Fruit fly (Drosophila melanogaster) whole organism, wandering third instar larva: ENCODE results near the gene CG32679.

ENCODE experiments used
- Abd-B ChIP-seq: fragments of >200 bp; optimal IDR thresholded peaks from 2 replicates; lab custom pipeline; 2017; ENCODE audit warnings: missing biosample characterization, missing genetic modification characterization
- CG32264 ChIP-seq: fragments of 200-800 bp; sonication (Bioruptor generic); optimal IDR thresholded peaks from 2 replicates; lab custom pipeline; 2016; ENCODE audit warnings: missing biosample characterization, missing genetic modification characterization
- CG9705 ChIP-seq: fragments of 200-800 bp; sonication (Bioruptor generic); optimal IDR thresholded peaks from 2 replicates; lab custom pipeline; 2018; ENCODE audit warnings: missing biosample characterization, mild to moderate bottlenecking, missing genetic modification characterization
- CrebA ChIP-seq: fragments of 200-800 bp; sonication (Bioruptor generic); optimal IDR thresholded peaks from 2 replicates; lab custom pipeline; 2016; ENCODE audit warnings: missing biosample characterization, mild to moderate bottlenecking, missing genetic modification characterization, borderline replicate concordance
- Dfd ChIP-seq: fragments of >200 bp; optimal IDR thresholded peaks from 2 replicates; lab custom pipeline; 2017; ENCODE audit warnings: missing biosample characterization, missing genetic modification characterization
- Dif ChIP-seq: fragments of 200-275, 200-300 bp; sonication (Bioruptor generic); optimal IDR thresholded peaks from 2 replicates; lab custom pipeline; 2018; ENCODE audit warnings: missing biosample characterization, missing genetic modification characterization; ENCODE audit not compliant: partially characterized antibody
- GATAd ChIP-seq: sonication (Bioruptor generic); optimal IDR thresholded peaks from 2 replicates; lab custom pipeline; 2016; ENCODE audit warnings: missing biosample characterization, missing genetic modification characterization
- HLH106 ChIP-seq: fragments of 200-800 bp; optimal IDR thresholded peaks from 3 replicates; lab custom pipeline; 2019; ENCODE audit warnings: missing biosample characterization, mild to moderate bottlenecking, missing genetic modification characterization, moderate library complexity
- Hnf4 ChIP-seq: fragments of 200-800 bp; sonication (Bioruptor generic); optimal IDR thresholded peaks from 2 replicates; lab custom pipeline; 2016; ENCODE audit warnings: missing biosample characterization, mild to moderate bottlenecking, missing genetic modification characterization
- Hr78 ChIP-seq: fragments of >200 bp; optimal IDR thresholded peaks from 2 replicates; lab custom pipeline; 2017; ENCODE audit warnings: missing biosample characterization, missing genetic modification characterization
- Hr83 ChIP-seq: fragments of 200-300 bp; sonication (Bioruptor generic); optimal IDR thresholded peaks from 2 replicates; lab custom pipeline; 2016; ENCODE audit warnings: missing biosample characterization, mild to moderate bottlenecking, missing genetic modification characterization, moderate library complexity; ENCODE audit not compliant: poor library complexity, severe bottlenecking
- Jra ChIP-seq: sonication (Bioruptor generic); optimal IDR thresholded peaks from 2 replicates; lab custom pipeline; 2016; ENCODE audit warnings: missing biosample characterization, missing genetic modification characterization
- Mio ChIP-seq: sonication (Bioruptor generic); optimal IDR thresholded peaks from 2 replicates; lab custom pipeline; 2016; ENCODE audit warnings: missing biosample characterization, missing genetic modification characterization
- Myc ChIP-seq: fragments of >200 bp; optimal IDR thresholded peaks from 2 replicates; lab custom pipeline; 2017
- N ChIP-seq: fragments of >200 bp; optimal IDR thresholded peaks from 2 replicates; lab custom pipeline; 2018; ENCODE audit warnings: missing biosample characterization, missing external identifiers, missing genetic modification characterization
- OdsH ChIP-seq: fragments of 200-800 bp; sonication (Bioruptor generic); optimal IDR thresholded peaks from 2 replicates; lab custom pipeline; 2016; ENCODE audit warnings: missing biosample characterization, mild to moderate bottlenecking, missing genetic modification characterization
- Rel ChIP-seq, 2 experiments: fragments of 200-800 bp; sonication (Bioruptor generic) in 1 of 2; optimal IDR thresholded peaks; 2 replicates in 1 of 2; 3 replicates in 1 of 2; lab custom pipeline; 2016 to 2019; ENCODE audit warnings: mild to moderate bottlenecking in 2 of 2, missing biosample characterization in 2 of 2, missing genetic modification characterization in 2 of 2, moderate library complexity in 1 of 2
- Sp1 ChIP-seq: fragments of 200-800 bp; sonication (Bioruptor generic); optimal IDR thresholded peaks from 3 replicates; lab custom pipeline; 2019; ENCODE audit warnings: missing biosample characterization, mild to moderate bottlenecking, missing genetic modification characterization, moderate library complexity
- Vsx2 ChIP-seq: fragments of 200-300, 225-300 bp; sonication (Bioruptor generic); optimal IDR thresholded peaks from 2 replicates; lab custom pipeline; 2018; ENCODE audit warnings: missing biosample characterization, missing genetic modification characterization; ENCODE audit not compliant: partially characterized antibody
- br ChIP-seq: fragments of 200-800 bp; sonication (Bioruptor generic); optimal IDR thresholded peaks from 2 replicates; lab custom pipeline; 2016; ENCODE audit warnings: missing biosample characterization, missing genetic modification characterization
- brk ChIP-seq: fragments of 200-800 bp; sonication (Bioruptor generic); optimal IDR thresholded peaks from 2 replicates; lab custom pipeline; 2016; ENCODE audit warnings: missing biosample characterization, mild to moderate bottlenecking, missing genetic modification characterization
- dl ChIP-seq, 2 experiments: fragments of 175-275, 200-275 bp in 1 of 2; fragments of 200-275 bp in 1 of 2; sonication (Bioruptor generic); optimal IDR thresholded peaks; lab custom pipeline; 2018; ENCODE audit warnings: mild to moderate bottlenecking in 2 of 2, missing biosample characterization in 2 of 2, missing genetic modification characterization in 2 of 2, moderate library complexity in 2 of 2; ENCODE audit not compliant: partially characterized antibody in 2 of 2, insufficient read depth in 1 of 2
- dmrt93B ChIP-seq: fragments of 200-800 bp; sonication (Bioruptor generic); optimal IDR thresholded peaks from 2 replicates; lab custom pipeline; 2018; ENCODE audit warnings: missing biosample characterization, mild to moderate bottlenecking, missing genetic modification characterization
- dsf ChIP-seq: sonication (Bioruptor generic); optimal IDR thresholded peaks from 2 replicates; lab custom pipeline; 2016; ENCODE audit warnings: missing biosample characterization, missing genetic modification characterization, borderline replicate concordance
- ey ChIP-seq: fragments of 200-800 bp; sonication (Bioruptor generic); optimal IDR thresholded peaks from 2 replicates; lab custom pipeline; 2016; ENCODE audit warnings: missing biosample characterization, missing genetic modification characterization
- foxo ChIP-seq, 2 experiments: fragments of 200-800 bp; sonication (Bioruptor generic); optimal IDR thresholded peaks; 2 replicates in 1 of 2; 3 replicates in 1 of 2; lab custom pipeline; 2016 to 2017; ENCODE audit warnings: missing biosample characterization in 2 of 2, missing genetic modification characterization in 2 of 2
- fru ChIP-seq: fragments of 200-800 bp; sonication (Bioruptor generic); optimal IDR thresholded peaks from 3 replicates; lab custom pipeline; 2016; ENCODE audit warnings: missing biosample characterization, mild to moderate bottlenecking, missing genetic modification characterization
- h ChIP-seq: fragments of 200-800 bp; sonication (Bioruptor generic); optimal IDR thresholded peaks from 3 replicates; lab custom pipeline; 2016; ENCODE audit warnings: missing biosample characterization, mild to moderate bottlenecking, missing genetic modification characterization
- jim ChIP-seq: fragments of 175-275, 200-325 bp; sonication (Bioruptor generic); optimal IDR thresholded peaks from 2 replicates; lab custom pipeline; 2016; ENCODE audit warnings: missing biosample characterization, mild to moderate bottlenecking, missing genetic modification characterization
- lola ChIP-seq: fragments of >200 bp; optimal IDR thresholded peaks from 2 replicates; lab custom pipeline; 2017; ENCODE audit warnings: missing biosample characterization, missing genetic modification characterization
- pan ChIP-seq: fragments of >200 bp; optimal IDR thresholded peaks from 2 replicates; lab custom pipeline; 2017
- psq ChIP-seq: fragments of 200-800 bp; sonication (Bioruptor generic); optimal IDR thresholded peaks from 3 replicates; lab custom pipeline; 2017; ENCODE audit warnings: missing biosample characterization, mild to moderate bottlenecking, missing genetic modification characterization, moderate library complexity
- rgr ChIP-seq: fragments of 200-800 bp; sonication (Bioruptor generic); optimal IDR thresholded peaks from 3 replicates; lab custom pipeline; 2016; ENCODE audit warnings: missing biosample characterization, mild to moderate bottlenecking, missing genetic modification characterization
- sage ChIP-seq: fragments of 200-800 bp; sonication (Bioruptor generic); optimal IDR thresholded peaks from 2 replicates; lab custom pipeline; 2016; ENCODE audit warnings: missing biosample characterization, mild to moderate bottlenecking, missing genetic modification characterization
- sv ChIP-seq: fragments of 200-800 bp; sonication (Bioruptor generic); optimal IDR thresholded peaks from 3 replicates; lab custom pipeline; 2016; ENCODE audit warnings: missing biosample characterization, missing genetic modification characterization
- tai ChIP-seq: sonication (Bioruptor generic); optimal IDR thresholded peaks from 2 replicates; lab custom pipeline; 2016; ENCODE audit warnings: missing biosample characterization, missing genetic modification characterization
- usp ChIP-seq: fragments of >200 bp; optimal IDR thresholded peaks from 2 replicates; lab custom pipeline; 2017; ENCODE audit warnings: missing biosample characterization, missing genetic modification characterization
- woc ChIP-seq: sonication (Bioruptor generic); optimal IDR thresholded peaks from 2 replicates; lab custom pipeline; 2016; ENCODE audit warnings: missing biosample characterization, mild to moderate bottlenecking, missing genetic modification characterization

CG32679 gene

DNA sequence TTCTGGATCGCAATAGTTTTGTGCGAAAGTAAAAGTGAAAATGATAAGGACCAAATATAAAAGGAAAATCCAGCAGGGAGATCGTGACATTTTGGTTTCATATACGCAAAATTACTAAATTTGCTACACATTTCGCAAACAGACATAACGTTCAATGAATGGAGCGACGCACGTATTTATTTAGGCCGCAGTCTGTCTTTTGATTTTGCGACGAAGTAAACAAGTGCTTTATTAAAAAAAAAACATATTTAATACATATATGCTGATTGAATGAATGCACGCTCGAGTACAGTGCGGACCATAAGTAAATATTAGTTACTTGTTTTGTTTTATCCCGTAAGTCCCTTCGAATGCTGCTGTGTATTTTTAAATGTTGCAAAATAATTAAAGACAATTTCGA is at the start of gene CG32679:
Gene CG32679 (minus strand): TSS at position 101 of the 400 bp plus-strand sequence.
- TF ChIP-seq ey (GFP tag; lab: Kevin White, UChicago), result no peak
- TF ChIP-seq Jra (GFP tag; lab: Kevin White, UChicago), result no peak
- no peak for TF ChIP-seq lola (GFP tag; lab: Kevin White, UChicago)
- TF ChIP-seq Sp1, result no peak
- no peak for TF ChIP-seq Hr83 (GFP tag; lab: Kevin White, UChicago)
- TF ChIP-seq Vsx2, result no peak
- TF ChIP-seq Myc, result no peak
- TF ChIP-seq Abd-B (GFP tag; lab: Kevin White, UChicago), result no peak
- no peak for TF ChIP-seq sage (GFP tag; lab: Kevin White, UChicago)
- no peak for TF ChIP-seq usp
- TF ChIP-seq br (GFP tag; lab: Kevin White, UChicago), result no peak
- no peak for TF ChIP-seq foxo (GFP tag; optimal IDR thresholded peaks at IDR 0.05; lab: Kevin White, UChicago)

DNA sequence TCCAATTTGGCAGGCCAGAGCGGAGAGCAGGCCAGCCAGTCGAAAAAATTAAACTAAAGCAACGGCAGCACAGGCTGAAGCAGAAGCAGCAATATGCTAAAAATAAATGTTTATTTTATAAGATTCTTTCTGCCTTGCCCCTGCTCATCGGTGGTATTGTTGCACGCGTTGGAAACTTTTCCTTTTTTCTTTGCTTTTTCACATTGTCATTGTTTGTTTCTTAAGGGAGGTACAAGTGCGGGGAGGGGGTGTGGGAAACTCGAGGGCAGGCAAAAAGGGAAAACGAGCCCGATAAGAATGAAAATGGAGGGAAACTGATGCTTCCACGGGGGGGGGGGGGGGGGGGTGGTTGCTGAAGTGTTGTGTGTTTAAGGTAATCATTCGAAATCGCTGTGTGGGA is 31.7 kb upstream of the CG32679 start:
- TF ChIP-seq OdsH (GFP tag; lab: Kevin White, UChicago) (no peak), psq (GFP tag; lab: Kevin White, UChicago) (no peak), pan (lab: Kevin White, UChicago) (no peak), br (GFP tag; lab: Kevin White, UChicago) (no peak), rgr (GFP tag; lab: Kevin White, UChicago) (no peak), brk (GFP tag; lab: Kevin White, UChicago) (no peak), dmrt93B (GFP tag; lab: Kevin White, UChicago) (no peak), foxo (GFP tag; optimal IDR thresholded peaks at IDR 0.05; lab: Kevin White, UChicago) (no peak), CG9705 (no peak), ey (GFP tag; lab: Kevin White, UChicago) (no peak), tai (GFP tag; lab: Kevin White, UChicago) (no peak), woc (GFP tag; lab: Kevin White, UChicago) (no peak), Mio (GFP tag; lab: Kevin White, UChicago) (no peak), Jra (GFP tag; lab: Kevin White, UChicago) (no peak), fru (GFP tag; lab: Kevin White, UChicago) (no peak), Dfd (GFP tag; lab: Kevin White, UChicago) (no peak)

DNA sequence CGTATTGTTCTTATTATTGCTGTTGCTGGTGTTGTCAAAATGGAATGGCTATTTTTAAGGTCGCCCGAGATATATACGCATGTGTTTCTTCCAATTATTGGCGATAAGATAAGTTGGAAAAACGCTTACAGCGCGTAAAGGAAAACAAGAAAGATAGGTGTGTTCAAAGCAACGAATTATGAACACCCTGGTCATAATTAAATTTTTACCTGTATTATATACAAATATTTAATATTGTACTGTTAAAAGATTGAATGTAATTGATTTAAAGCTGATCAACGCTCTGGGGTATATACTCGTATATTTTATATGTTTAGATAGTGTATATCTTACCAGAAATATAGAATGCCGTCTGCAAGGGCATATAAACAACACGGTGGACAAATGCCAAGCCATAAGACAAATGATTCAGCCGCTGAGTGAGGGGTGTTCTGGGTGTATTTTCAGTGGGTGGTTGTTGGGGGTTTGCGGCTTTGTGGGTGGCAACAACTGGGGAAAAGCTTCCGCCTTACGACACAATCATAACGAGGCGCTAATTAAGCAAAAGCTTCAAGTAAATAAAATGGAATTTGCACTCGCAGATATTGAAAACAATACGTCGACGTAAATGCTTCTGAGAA is 30.4 kb upstream of the CG32679 start:
- TF ChIP-seq Rel (GFP tag; optimal IDR thresholded peaks at IDR 0.05; lab: Kevin White, UChicago) (no peak), Rel (tag; optimal IDR thresholded peaks at IDR 0.05; lab: Kevin White, UChicago) (no peak), h (peak; percentile 15), Hr78 (GFP tag; lab: Kevin White, UChicago) (no peak), psq (GFP tag; lab: Kevin White, UChicago) (peak; percentile 12), jim (GFP tag; lab: Kevin White, UChicago) (no peak), pan (lab: Kevin White, UChicago) (no peak), HLH106 (tag; lab: Kevin White, UChicago) (peak; percentile 37), Sp1 (peak; percentile 27), tai (GFP tag; lab: Kevin White, UChicago) (no peak), Dfd (GFP tag; lab: Kevin White, UChicago) (no peak), Abd-B (GFP tag; lab: Kevin White, UChicago) (no peak), Vsx2 (no peak), Mio (GFP tag; lab: Kevin White, UChicago) (no peak), dl (GFP tag; optimal IDR thresholded peaks at IDR 0.05; lab: Kevin White, UChicago; ENCODE audit: insufficient read depth in 1 of 2, partially characterized antibody in 2 of 2) (no peak), usp (no peak), dsf (GFP tag; lab: Kevin White, UChicago) (no peak), Myc (no peak), lola (GFP tag; lab: Kevin White, UChicago) (no peak), CrebA (GFP tag; lab: Kevin White, UChicago) (no peak), Hr83 (GFP tag; lab: Kevin White, UChicago) (no peak), brk (GFP tag; lab: Kevin White, UChicago) (no peak), GATAd (no peak), CG9705 (no peak), Jra (GFP tag; lab: Kevin White, UChicago) (no peak), sage (GFP tag; lab: Kevin White, UChicago) (no peak), br (GFP tag; lab: Kevin White, UChicago) (no peak), sv (GFP tag; lab: Kevin White, UChicago) (no peak), N (no peak), Hnf4 (GFP tag; lab: Kevin White, UChicago) (no peak), Dif (GFP tag; lab: Kevin White, UChicago) (no peak), fru (GFP tag; lab: Kevin White, UChicago) (peak; percentile 30), rgr (GFP tag; lab: Kevin White, UChicago) (peak; percentile 24), dmrt93B (GFP tag; lab: Kevin White, UChicago) (no peak), OdsH (GFP tag; lab: Kevin White, UChicago) (peak; percentile 5), ey (GFP tag; lab: Kevin White, UChicago) (peak; percentile 1), foxo (GFP tag; optimal IDR thresholded peaks at IDR 0.05; lab: Kevin White, UChicago) (peak in 1 of 2 experiments; percentile 22), CG32264 (GFP tag; lab: Kevin White, UChicago) (no peak), woc (GFP tag; lab: Kevin White, UChicago) (no peak)
- TF ChIP-seq, all 38 proteins: peak for 9
